In the genomic region with DNA sequence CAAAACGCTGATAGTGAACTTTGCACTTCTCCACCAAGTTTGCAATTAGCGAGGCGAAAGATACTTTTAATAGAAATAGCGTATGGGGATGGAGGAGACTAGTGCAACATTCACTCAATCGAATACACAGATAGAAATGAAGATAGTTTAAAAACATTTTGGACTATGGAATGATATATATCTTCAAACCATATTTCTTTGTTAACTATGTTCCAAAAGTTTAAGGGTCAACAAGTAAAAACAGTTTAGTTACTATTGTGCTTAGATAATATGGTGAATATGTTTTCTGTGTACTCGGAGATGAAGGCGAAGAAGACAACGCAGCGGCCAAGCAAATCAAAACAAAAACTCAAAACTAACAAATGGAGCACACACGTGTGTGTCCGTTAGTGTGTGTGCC, we compare ENCODE assay signal across 1 fruit fly cellular context.
TF ChIP-seq lines count a peak whose summit lies in the region.

No protein-coding gene starts in this region.

TF ChIP-seq in whole organism, embryonic, 481 proteins besides CTCF, POLR2A, EP300 and RAD21 (continued from another document and continues in another):
- TF ChIP-seq z (GFP tag; IDR thresholded peaks at IDR 0.05; lab: Robert Waterston, UW), result 0 out of 3 replicates have a peak, but pooled peaks have one; percentile 21
- no peak for TF ChIP-seq Bgb (GFP tag; IDR thresholded peaks at IDR 0.05; lab: Robert Waterston, UW; ENCODE audit: partially characterized antibody)
- peak; percentile 29; the same call in 1 of the 2 replicates for TF ChIP-seq CG32532 (GFP tag; IDR thresholded peaks at IDR 0.05; lab: Robert Waterston, UW)
- no peak for TF ChIP-seq Doc3 (GFP tag; IDR thresholded peaks at IDR 0.05; lab: Robert Waterston, UW; ENCODE audit: partially characterized antibody)
- TF ChIP-seq psq (GFP tag; optimal IDR thresholded peaks at IDR 0.05; lab: Kevin White, UChicago), result no peak
- peak; percentile 22; the same call in 1 of the 2 replicates for TF ChIP-seq Ada2b (GFP tag; IDR thresholded peaks at IDR 0.05; lab: Robert Waterston, UW)
- no peak for TF ChIP-seq mld (GFP tag; IDR thresholded peaks at IDR 0.05; lab: Robert Waterston, UW; ENCODE audit: partially characterized antibody)
- no peak for TF ChIP-seq ab (GFP tag; optimal IDR thresholded peaks at IDR 0.05; lab: Kevin White, UChicago)
- no peak for TF ChIP-seq CG16779 (GFP tag; IDR thresholded peaks at IDR 0.05; lab: Robert Waterston, UW)
- TF ChIP-seq yki (optimal IDR thresholded peaks at IDR 0.05; lab: Kevin White, UChicago), result no peak
- no peak for TF ChIP-seq CG17568 (GFP tag; optimal IDR thresholded peaks at IDR 0.05; lab: Kevin White, UChicago)
- TF ChIP-seq unpg (GFP tag; optimal IDR thresholded peaks at IDR 0.05; lab: Kevin White, UChicago), result peak; percentile 70
- TF ChIP-seq Dp (GFP tag; optimal IDR thresholded peaks at IDR 0.05; lab: Kevin White, UChicago), result no peak
- no peak for TF ChIP-seq CG15479 (GFP tag; optimal IDR thresholded peaks at IDR 0.05; lab: Kevin White, UChicago)
- TF ChIP-seq Aef1 (GFP tag; IDR thresholded peaks at IDR 0.05; lab: Robert Waterston, UW), result peak; percentile 40; the same call in 1 of the 3 replicates
- no peak for TF ChIP-seq toy (GFP tag; IDR thresholded peaks at IDR 0.05; lab: Robert Waterston, UW)
- TF ChIP-seq dysf (GFP tag; IDR thresholded peaks at IDR 0.05; lab: Robert Waterston, UW), result peak; percentile 63; the same call in 1 of the 3 replicates
- TF ChIP-seq Dip2 (GFP tag; IDR thresholded peaks at IDR 0.05; lab: Robert Waterston, UW), result no peak
- TF ChIP-seq CG9437 (GFP tag; optimal IDR thresholded peaks at IDR 0.05; lab: Kevin White, UChicago), result no peak
- no peak for TF ChIP-seq mirr (GFP tag; optimal IDR thresholded peaks at IDR 0.05; lab: Kevin White, UChicago)
- TF ChIP-seq pum (GFP tag; optimal IDR thresholded peaks at IDR 0.05; lab: Kevin White, UChicago), result peak; percentile 16
- peak; percentile 38 for TF ChIP-seq ATbp (GFP tag; optimal IDR thresholded peaks at IDR 0.05; lab: Kevin White, UChicago)
- no peak for TF ChIP-seq CG15073 (GFP tag; optimal IDR thresholded peaks at IDR 0.05; lab: Kevin White, UChicago)
- no peak for TF ChIP-seq Nf-YB (GFP tag; optimal IDR thresholded peaks at IDR 0.05; lab: Kevin White, UChicago)
- TF ChIP-seq H2.0 (GFP tag; IDR thresholded peaks at IDR 0.05; lab: Robert Waterston, UW), result peak; percentile 9; the same call in 1 of the 2 replicates
- TF ChIP-seq CG9727 (GFP tag; optimal IDR thresholded peaks at IDR 0.05; lab: Kevin White, UChicago), result no peak
- no peak for TF ChIP-seq hb (GFP tag; IDR thresholded peaks at IDR 0.05; lab: Robert Waterston, UW; ENCODE audit: partially characterized antibody)
- TF ChIP-seq bigmax (GFP tag; optimal IDR thresholded peaks at IDR 0.05; lab: Kevin White, UChicago), result no peak
- no peak for TF ChIP-seq CG11398 (GFP tag; optimal IDR thresholded peaks at IDR 0.05; lab: Kevin White, UChicago)
- no peak for TF ChIP-seq cwo (GFP tag; optimal IDR thresholded peaks at IDR 0.05; lab: Kevin White, UChicago)
- no peak for TF ChIP-seq CG12236 (GFP tag; optimal IDR thresholded peaks at IDR 0.05; lab: Kevin White, UChicago)
- no peak for TF ChIP-seq Kr (GFP tag; optimal IDR thresholded peaks at IDR 0.05; lab: Kevin White, UChicago)
- TF ChIP-seq tap (tag; optimal IDR thresholded peaks at IDR 0.05; lab: Kevin White, UChicago), result peak; percentile 51
- TF ChIP-seq HHEX (GFP tag; optimal IDR thresholded peaks at IDR 0.05; lab: Kevin White, UChicago), result no peak
- TF ChIP-seq CG6689 (GFP tag; IDR thresholded peaks at IDR 0.05; lab: Robert Waterston, UW), result peak; percentile 60
- TF ChIP-seq CG11456 (GFP tag; IDR thresholded peaks at IDR 0.05; lab: Robert Waterston, UW), result no peak
- no peak for TF ChIP-seq NC2α (GFP tag; optimal IDR thresholded peaks at IDR 0.05; lab: Kevin White, UChicago)
- no peak for TF ChIP-seq CG8944 (GFP tag; optimal IDR thresholded peaks at IDR 0.05; lab: Kevin White, UChicago)
- TF ChIP-seq Atf6 (GFP tag; IDR thresholded peaks at IDR 0.05; lab: Robert Waterston, UW), result 0 out of 2 replicates have a peak, but pooled peaks have one; percentile 18
- no peak for TF ChIP-seq nerfin-2 (GFP tag; IDR thresholded peaks at IDR 0.05; lab: Robert Waterston, UW; ENCODE audit: partially characterized antibody)
- peak; percentile 48 for TF ChIP-seq NfI (GFP tag; optimal IDR thresholded peaks at IDR 0.05; lab: Kevin White, UChicago)
- TF ChIP-seq dm (GFP tag; optimal IDR thresholded peaks at IDR 0.05; lab: Kevin White, UChicago), result no peak
- peak; percentile 69 for TF ChIP-seq phol (tag; optimal IDR thresholded peaks at IDR 0.05; lab: Kevin White, UChicago)
- peak; percentile 54; the same call in 1 of the 3 replicates for TF ChIP-seq ci (GFP tag; IDR thresholded peaks at IDR 0.05; lab: Robert Waterston, UW)
- TF ChIP-seq ara (GFP tag; IDR thresholded peaks at IDR 0.05; lab: Robert Waterston, UW), result peak; percentile 69; the same call in 1 of the 2 replicates
- TF ChIP-seq Ets65A (GFP tag; lab: Kevin White, UChicago), result no peak
- TF ChIP-seq PHDP (tag; optimal IDR thresholded peaks at IDR 0.05; lab: Kevin White, UChicago), result peak; percentile 66
- TF ChIP-seq Atf-2 (GFP tag; optimal IDR thresholded peaks at IDR 0.05; lab: Kevin White, UChicago), result no peak
- no peak for TF ChIP-seq kah (GFP tag; optimal IDR thresholded peaks at IDR 0.05; lab: Kevin White, UChicago)
- TF ChIP-seq Optix (GFP tag; IDR thresholded peaks at IDR 0.05; lab: Robert Waterston, UW), result no peak
- TF ChIP-seq CG4282 (GFP tag; optimal IDR thresholded peaks at IDR 0.05; lab: Kevin White, UChicago), result no peak
- TF ChIP-seq HmgZ (tag; optimal IDR thresholded peaks at IDR 0.05; lab: Kevin White, UChicago), result no peak
- no peak for TF ChIP-seq ERR (GFP tag; optimal IDR thresholded peaks at IDR 0.05; lab: Kevin White, UChicago)
- TF ChIP-seq CG30431 (GFP tag; optimal IDR thresholded peaks at IDR 0.05; lab: Kevin White, UChicago), result no peak
- TF ChIP-seq Adf1 (GFP tag; IDR thresholded peaks at IDR 0.05; lab: Robert Waterston, UW), result no peak
- no peak for TF ChIP-seq CG14860 (GFP tag; IDR thresholded peaks at IDR 0.05; lab: Robert Waterston, UW; ENCODE audit: partially characterized antibody)
- no peak for TF ChIP-seq pan (optimal IDR thresholded peaks at IDR 0.05; lab: Kevin White, UChicago)
- peak in 1 of 2 experiments; percentile 76 for TF ChIP-seq pan (GFP tag; optimal IDR thresholded peaks at IDR 0.05 in 1 of 2, IDR thresholded peaks at IDR 0.05 in 1 of 2)
- no peak for TF ChIP-seq wek (GFP tag; optimal IDR thresholded peaks at IDR 0.05; lab: Kevin White, UChicago)
- no peak; the same call in 1 of the 2 replicates for TF ChIP-seq CG9215 (GFP tag; IDR thresholded peaks at IDR 0.05; lab: Robert Waterston, UW)
- no peak for TF ChIP-seq CG12155 (GFP tag; optimal IDR thresholded peaks at IDR 0.05; lab: Kevin White, UChicago)
- peak; percentile 59 for TF ChIP-seq Oli (tag; optimal IDR thresholded peaks at IDR 0.05; lab: Kevin White, UChicago)
- TF ChIP-seq CG8388 (GFP tag; optimal IDR thresholded peaks at IDR 0.05; lab: Kevin White, UChicago), result peak; percentile 58
- peak; percentile 48 for TF ChIP-seq gsb-n (tag; optimal IDR thresholded peaks at IDR 0.05; lab: Kevin White, UChicago)
- TF ChIP-seq CG6654 (GFP tag; optimal IDR thresholded peaks at IDR 0.05; lab: Kevin White, UChicago), result no peak
- no peak for TF ChIP-seq CG33213 (GFP tag; optimal IDR thresholded peaks at IDR 0.05; lab: Kevin White, UChicago)
- no peak for TF ChIP-seq CG1529 (GFP tag; optimal IDR thresholded peaks at IDR 0.05; lab: Kevin White, UChicago)
- no peak; the same call in 1 of the 2 replicates for TF ChIP-seq CG32772 (GFP tag; IDR thresholded peaks at IDR 0.05; lab: Robert Waterston, UW)
- TF ChIP-seq CG2199 (GFP tag; IDR thresholded peaks at IDR 0.05; lab: Robert Waterston, UW), result no peak
- no peak for TF ChIP-seq MTF-1 (GFP tag; optimal IDR thresholded peaks at IDR 0.05; lab: Kevin White, UChicago; ENCODE audit: borderline replicate concordance)
- no peak; the same call in 2 of the 3 replicates for TF ChIP-seq croc (GFP tag; conservative IDR thresholded peaks at IDR 0.05; lab: Robert Waterston, UW)
- TF ChIP-seq gce (GFP tag; IDR thresholded peaks at IDR 0.05; lab: Robert Waterston, UW), result no peak
- no peak for TF ChIP-seq CG12299 (tag; optimal IDR thresholded peaks at IDR 0.05; lab: Kevin White, UChicago)
- peak; percentile 73 for TF ChIP-seq CG17359 (tag; optimal IDR thresholded peaks at IDR 0.05; lab: Kevin White, UChicago)
- no peak for TF ChIP-seq Hr3 (GFP tag; optimal IDR thresholded peaks at IDR 0.05; lab: Kevin White, UChicago)
- no peak for TF ChIP-seq ttk (GFP tag; IDR thresholded peaks at IDR 0.05; lab: Robert Waterston, UW)
- no peak for TF ChIP-seq CG2202 (tag; optimal IDR thresholded peaks at IDR 0.05; lab: Kevin White, UChicago)
- 0 out of 2 replicates have a peak, but pooled peaks have one; percentile 7 for TF ChIP-seq onecut (GFP tag; IDR thresholded peaks at IDR 0.05; lab: Robert Waterston, UW)
- TF ChIP-seq HLH54F (GFP tag; optimal IDR thresholded peaks at IDR 0.05; lab: Kevin White, UChicago), result no peak
- TF ChIP-seq sd (tag; optimal IDR thresholded peaks at IDR 0.05; lab: Kevin White, UChicago), result no peak
- no peak for TF ChIP-seq pfk (GFP tag; optimal IDR thresholded peaks at IDR 0.05; lab: Kevin White, UChicago)
- TF ChIP-seq CG31224 (GFP tag; IDR thresholded peaks at IDR 0.05; lab: Robert Waterston, UW), result 0 out of 2 replicates have a peak, but pooled peaks have one; percentile 18
- no peak for TF ChIP-seq CG34376 (GFP tag; optimal IDR thresholded peaks at IDR 0.05; lab: Kevin White, UChicago)
- TF ChIP-seq CG8478 (optimal IDR thresholded peaks at IDR 0.05; lab: Kevin White, UChicago), result no peak
- TF ChIP-seq CG13775 (GFP tag; optimal IDR thresholded peaks at IDR 0.05; lab: Kevin White, UChicago), result no peak
- no peak for TF ChIP-seq CrebB (tag; optimal IDR thresholded peaks at IDR 0.05; lab: Kevin White, UChicago)
- TF ChIP-seq zen2 (GFP tag; IDR thresholded peaks at IDR 0.05; lab: Robert Waterston, UW; ENCODE audit: partially characterized antibody), result no peak
- peak; percentile 60; the same call in 1 of the 2 replicates for TF ChIP-seq Ptx1 (GFP tag; IDR thresholded peaks at IDR 0.05; lab: Robert Waterston, UW)
- TF ChIP-seq sug (tag; optimal IDR thresholded peaks at IDR 0.05; lab: Kevin White, UChicago), result no peak
- TF ChIP-seq slbo (GFP tag; IDR thresholded peaks at IDR 0.05; lab: Robert Waterston, UW), result peak; percentile 44
- TF ChIP-seq CG7786 (GFP tag; optimal IDR thresholded peaks at IDR 0.05; lab: Kevin White, UChicago), result no peak
- TF ChIP-seq Pdp1 (GFP tag; optimal IDR thresholded peaks at IDR 0.05; lab: Kevin White, UChicago), result no peak
- TF ChIP-seq CG16813 (GFP tag; IDR thresholded peaks at IDR 0.05; lab: Robert Waterston, UW; ENCODE audit: partially characterized antibody), result no peak
- no peak for TF ChIP-seq CG2116 (GFP tag; optimal IDR thresholded peaks at IDR 0.05; lab: Kevin White, UChicago)
- TF ChIP-seq Hr78 (GFP tag; optimal IDR thresholded peaks at IDR 0.05; lab: Kevin White, UChicago), result no peak
- TF ChIP-seq Meics (GFP tag; optimal IDR thresholded peaks at IDR 0.05; lab: Kevin White, UChicago), result peak; percentile 35
- no peak for TF ChIP-seq hth (optimal IDR thresholded peaks at IDR 0.05; lab: Kevin White, UChicago)
- TF ChIP-seq TFAM (GFP tag; optimal IDR thresholded peaks at IDR 0.05; lab: Kevin White, UChicago), result no peak
- TF ChIP-seq CG18619 (GFP tag; optimal IDR thresholded peaks at IDR 0.05; lab: Kevin White, UChicago), result peak; percentile 4
- TF ChIP-seq jing (GFP tag; optimal IDR thresholded peaks at IDR 0.05; lab: Kevin White, UChicago), result peak; percentile 15
- TF ChIP-seq bbx (GFP tag; IDR thresholded peaks at IDR 0.05; lab: Robert Waterston, UW; ENCODE audit: partially characterized antibody), result no peak
- no peak for TF ChIP-seq al (GFP tag; IDR thresholded peaks at IDR 0.05; lab: Robert Waterston, UW)
- TF ChIP-seq dati (GFP tag; IDR thresholded peaks at IDR 0.05; lab: Robert Waterston, UW), result no peak; the same call in 1 of the 2 replicates
- peak; percentile 8 for TF ChIP-seq CG17802 (tag; optimal IDR thresholded peaks at IDR 0.05; lab: Kevin White, UChicago)
- no peak for TF ChIP-seq Lhr (GFP tag; optimal IDR thresholded peaks at IDR 0.05; lab: Kevin White, UChicago)
- TF ChIP-seq lmd (GFP tag; IDR thresholded peaks at IDR 0.05; lab: Robert Waterston, UW), result peak; percentile 66
- TF ChIP-seq Taf1 (GFP tag; IDR thresholded peaks at IDR 0.05; lab: Robert Waterston, UW), result no peak
- peak; percentile 44 for TF ChIP-seq grau (tag; optimal IDR thresholded peaks at IDR 0.05; lab: Kevin White, UChicago)
- TF ChIP-seq schlank (tag; optimal IDR thresholded peaks at IDR 0.05; lab: Kevin White, UChicago), result no peak
- no peak for TF ChIP-seq CG8290 (GFP tag; optimal IDR thresholded peaks at IDR 0.05; lab: Kevin White, UChicago)
- TF ChIP-seq CG8290 (tag; optimal IDR thresholded peaks at IDR 0.05; lab: Kevin White, UChicago), result peak in 1 of 2 experiments; percentile 62
- no peak for TF ChIP-seq CG2129 (GFP tag; IDR thresholded peaks at IDR 0.05; lab: Robert Waterston, UW; ENCODE audit: partially characterized antibody)
- TF ChIP-seq chif (GFP tag; optimal IDR thresholded peaks at IDR 0.05; lab: Kevin White, UChicago), result peak; percentile 0 to 10
- peak; percentile 63 for TF ChIP-seq sisA (GFP tag; IDR thresholded peaks at IDR 0.05; lab: Robert Waterston, UW)
- TF ChIP-seq Hand (GFP tag; optimal IDR thresholded peaks at IDR 0.05; lab: Kevin White, UChicago), result no peak
- TF ChIP-seq CG3847 (GFP tag; IDR thresholded peaks at IDR 0.05; lab: Robert Waterston, UW), result no peak
- TF ChIP-seq CG12219 (GFP tag; optimal IDR thresholded peaks at IDR 0.05; lab: Kevin White, UChicago), result peak; percentile 27
- TF ChIP-seq az2 (GFP tag; optimal IDR thresholded peaks at IDR 0.05; lab: Kevin White, UChicago), result peak; percentile 25
- TF ChIP-seq org-1 (GFP tag; optimal IDR thresholded peaks at IDR 0.05; lab: Kevin White, UChicago), result peak; percentile 6
- TF ChIP-seq vfl (GFP tag; optimal IDR thresholded peaks at IDR 0.05; lab: Kevin White, UChicago), result no peak
- no peak for TF ChIP-seq CG13894 (tag; optimal IDR thresholded peaks at IDR 0.05; lab: Kevin White, UChicago)
- TF ChIP-seq Lpt (GFP tag; optimal IDR thresholded peaks at IDR 0.05; lab: Kevin White, UChicago), result no peak
- TF ChIP-seq ham (GFP tag; IDR thresholded peaks at IDR 0.05; lab: Robert Waterston, UW), result no peak
- no peak for TF ChIP-seq fru (optimal IDR thresholded peaks at IDR 0.05; lab: Kevin White, UChicago)
- no peak for TF ChIP-seq Camta (GFP tag; optimal IDR thresholded peaks at IDR 0.05; lab: Kevin White, UChicago)
- no peak for TF ChIP-seq CG12769 (tag; optimal IDR thresholded peaks at IDR 0.05; lab: Kevin White, UChicago)
- TF ChIP-seq fu2 (GFP tag; optimal IDR thresholded peaks at IDR 0.05; lab: Kevin White, UChicago), result no peak
- TF ChIP-seq Deaf1 (tag; optimal IDR thresholded peaks at IDR 0.05; lab: Kevin White, UChicago), result peak; percentile 1
